Fruit fly (Drosophila melanogaster): ENCODE data around the gene CG5646.

CG5646 gene

dm6 chr3R:27604636-27605443 lies 43.7 kb upstream of the CG5646 start (continued):
- TF ChIP-seq D19B (GFP tag; optimal IDR thresholded peaks at IDR 0.05) (no peak), insv (GFP tag; optimal IDR thresholded peaks at IDR 0.05) (no peak), hth (optimal IDR thresholded peaks at IDR 0.05) (no peak), HLH4C (GFP tag; IDR thresholded peaks at IDR 0.05; ENCODE audit: partially characterized antibody) (no peak), CG15514 (GFP tag; optimal IDR thresholded peaks at IDR 0.05) (no peak), CG6272 (GFP tag; IDR thresholded peaks at IDR 0.05) (no peak), grau (tag; optimal IDR thresholded peaks at IDR 0.05) (peak; percentile 41), gro (GFP tag; optimal IDR thresholded peaks at IDR 0.05) (no peak), hb (GFP tag; IDR thresholded peaks at IDR 0.05; ENCODE audit: partially characterized antibody) (no peak), wek (GFP tag; optimal IDR thresholded peaks at IDR 0.05) (no peak), Rx (GFP tag; IDR thresholded peaks at IDR 0.05) (no peak), ind (GFP tag; optimal IDR thresholded peaks at IDR 0.05) (peak; percentile 24), CG14965 (GFP tag; optimal IDR thresholded peaks at IDR 0.05; ENCODE audit: borderline replicate concordance) (no peak), Doc2 (GFP tag; IDR thresholded peaks at IDR 0.05) (no peak), CG3163 (GFP tag; optimal IDR thresholded peaks at IDR 0.05) (no peak), chm (GFP tag; IDR thresholded peaks at IDR 0.05) (no peak), BEAF-32 (GFP tag; optimal IDR thresholded peaks at IDR 0.05) (no peak), CG12071 (GFP tag; optimal IDR thresholded peaks at IDR 0.05) (no peak), CG11456 (GFP tag; IDR thresholded peaks at IDR 0.05) (no peak), sim (GFP tag; IDR thresholded peaks at IDR 0.05) (no peak), Neu2 (GFP tag; optimal IDR thresholded peaks at IDR 0.05; ENCODE audit: borderline replicate concordance) (no peak), Nf-YB (GFP tag; optimal IDR thresholded peaks at IDR 0.05) (no peak), CG8765 (GFP tag; IDR thresholded peaks at IDR 0.05) (no peak), Hmx (GFP tag; optimal IDR thresholded peaks at IDR 0.05) (no peak), CG8290 (GFP tag; optimal IDR thresholded peaks at IDR 0.05) (no peak), CG8290 (tag; optimal IDR thresholded peaks at IDR 0.05) (no peak), CG13296 (GFP tag; optimal IDR thresholded peaks at IDR 0.05) (no peak), Asciz (GFP tag; optimal IDR thresholded peaks at IDR 0.05) (no peak), sd (tag; optimal IDR thresholded peaks at IDR 0.05) (no peak), CG2875 (GFP tag; optimal IDR thresholded peaks at IDR 0.05) (no peak), ems (GFP tag; optimal IDR thresholded peaks at IDR 0.05) (no peak), croc (GFP tag; conservative IDR thresholded peaks at IDR 0.05) (no peak), Hr51 (GFP tag; optimal IDR thresholded peaks at IDR 0.05) (peak in 1 of 2 experiments; percentile 19), eve (GFP tag; optimal IDR thresholded peaks at IDR 0.05) (no peak), CG32767 (GFP tag; IDR thresholded peaks at IDR 0.05) (no peak), sug (tag; optimal IDR thresholded peaks at IDR 0.05) (no peak), Fer1 (GFP tag; optimal IDR thresholded peaks at IDR 0.05) (no peak), CG9727 (GFP tag; optimal IDR thresholded peaks at IDR 0.05) (peak; percentile 48), lola (GFP tag; optimal IDR thresholded peaks at IDR 0.05) (peak in 1 of 3 experiments; percentile 21), CG8924 (tag; optimal IDR thresholded peaks at IDR 0.05) (peak; percentile 18), wdn (GFP tag; IDR thresholded peaks at IDR 0.05) (no peak), stwl (tag; optimal IDR thresholded peaks at IDR 0.05) (no peak), salm (tag; optimal IDR thresholded peaks at IDR 0.05) (no peak), vvl (GFP tag; IDR thresholded peaks at IDR 0.05) (peak; percentile 50), mirr (GFP tag; optimal IDR thresholded peaks at IDR 0.05) (no peak), H15 (GFP tag; IDR thresholded peaks at IDR 0.05) (no peak), Vsx1 (GFP tag; optimal IDR thresholded peaks at IDR 0.05) (no peak), stc (GFP tag; IDR thresholded peaks at IDR 0.05) (no peak), CG9817 (tag; optimal IDR thresholded peaks at IDR 0.05) (no peak), Spps (tag; optimal IDR thresholded peaks at IDR 0.05) (no peak)

Measured in whole organism, embryonic.